Worm (Caenorhabditis elegans) whole organism, early embryonic: ENCODE data around the gene nfm-1.

Source experiments
- B0310.2 ChIP-seq: sonication (generic microtip); optimal IDR thresholded peaks from 2 replicates; lab custom pipeline; 2016; ENCODE audit warnings: mild to moderate bottlenecking, missing genetic modification characterization, missing compliant biosample characterization
- F13C5.2 ChIP-seq: sonication (generic microtip); optimal IDR thresholded peaks from 2 replicates; lab custom pipeline; 2017; ENCODE audit warnings: mild to moderate bottlenecking, missing genetic modification characterization, inconsistent platforms, missing compliant biosample characterization
- aly-1 ChIP-seq: sonication (generic microtip); optimal IDR thresholded peaks from 2 replicates; lab custom pipeline; 2016; ENCODE audit warnings: missing genetic modification characterization, missing compliant biosample characterization
- ama-1 ChIP-seq: fragments of 150-350 bp; optimal IDR thresholded peaks from 2 replicates; lab custom pipeline; 2014
- ceh-13 ChIP-seq: fragments of 200-800 bp; sonication (Bioruptor generic); optimal IDR thresholded peaks from 2 replicates; lab custom pipeline; 2018; ENCODE audit warnings: mild to moderate bottlenecking, missing genetic modification characterization, missing compliant biosample characterization
- ceh-36 ChIP-seq: sonication (generic microtip); optimal IDR thresholded peaks from 2 replicates; lab custom pipeline; 2016; ENCODE audit warnings: missing genetic modification characterization, inconsistent platforms, missing compliant biosample characterization
- ets-7 ChIP-seq: sonication (generic microtip); optimal IDR thresholded peaks from 2 replicates; lab custom pipeline; 2016; ENCODE audit warnings: missing genotype, missing genetic modification characterization, missing compliant biosample characterization
- flt-1 ChIP-seq: fragments of 200-800 bp; sonication (Bioruptor generic); IDR thresholded peaks from 2 replicates; pipeline ENCODE4 v1.3.6; 2022; ENCODE audit warnings: missing genetic modification characterization, missing compliant biosample characterization
- hmbx-1 ChIP-seq: sonication (generic microtip); optimal IDR thresholded peaks from 2 replicates; lab custom pipeline; 2016; ENCODE audit warnings: mild to moderate bottlenecking, missing genetic modification characterization, missing compliant biosample characterization
- hmg-4 ChIP-seq: fragments of 200-800 bp; sonication (Bioruptor generic); optimal IDR thresholded peaks from 2 replicates; lab custom pipeline; 2018; ENCODE audit warnings: mild to moderate bottlenecking, missing genetic modification characterization, missing compliant biosample characterization
- hnd-1 ChIP-seq: sonication (generic microtip); optimal IDR thresholded peaks from 2 replicates; lab custom pipeline; 2016; ENCODE audit warnings: missing genetic modification characterization, missing compliant biosample characterization
- pes-1 ChIP-seq: fragments of 200-800 bp; sonication (Bioruptor generic); IDR thresholded peaks from 2 replicates; pipeline ENCODE4 v1.3.6; 2022; ENCODE audit warnings: missing genetic modification reagents, missing genetic modification characterization, missing compliant biosample characterization
- scrt-1 ChIP-seq: fragments of 200-800 bp; sonication (Bioruptor generic); IDR thresholded peaks from 2 replicates; pipeline ENCODE4 v1.3.6; 2022; ENCODE audit warnings: missing genetic modification characterization, missing compliant biosample characterization
- sea-1 ChIP-seq: fragments of 200-800 bp; sonication (Bioruptor generic); conservative IDR thresholded peaks from 2 replicates; pipeline ENCODE4 v1.3.6; 2022; ENCODE audit warnings: missing genetic modification characterization, missing compliant biosample characterization
- tbx-11 ChIP-seq: fragments of 200-800 bp; sonication (Bioruptor generic); IDR thresholded peaks from 2 replicates; pipeline ENCODE4 v1.3.6; 2022; ENCODE audit warnings: missing genetic modification characterization, missing compliant biosample characterization
- tbx-37 ChIP-seq: fragments of 200-800 bp; sonication (Bioruptor generic); conservative IDR thresholded peaks from 2 replicates; pipeline ENCODE4 v1.3.6; 2022; ENCODE audit warnings: missing genetic modification reagents, missing genetic modification characterization, missing compliant biosample characterization
- tra-4 ChIP-seq: sonication (generic microtip); optimal IDR thresholded peaks from 2 replicates; lab custom pipeline; 2017; ENCODE audit warnings: missing genetic modification characterization, missing compliant biosample characterization

The nfm-1 gene

DNA sequence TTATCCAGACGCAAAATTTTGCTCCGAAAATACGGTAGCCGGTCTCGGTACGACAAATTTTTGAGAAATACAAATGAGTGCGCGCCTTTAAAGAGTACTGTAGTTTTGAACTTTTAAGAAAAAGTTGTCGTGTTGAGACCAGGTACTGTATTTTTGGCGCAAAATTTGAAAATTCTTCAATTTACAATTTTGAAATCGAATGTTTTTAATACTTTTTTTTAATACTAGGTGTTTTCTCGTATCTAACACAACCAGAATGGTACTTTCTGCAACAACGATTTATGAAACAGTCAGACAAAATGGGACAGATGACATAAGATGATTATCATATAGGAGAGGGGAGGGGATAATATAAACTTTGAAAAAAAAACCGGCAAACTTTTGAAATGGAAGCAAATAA is 36.5 kb downstream of the nfm-1 start:
- TF ChIP-seq B0310.2 (tag; lab: Kevin White, UChicago): no peak
- TF ChIP-seq hnd-1 (tag; lab: Kevin White, UChicago): no peak
- TF ChIP-seq hmg-4 (GFP tag; lab: Kevin White, UChicago): no peak
- TF ChIP-seq hmbx-1 (tag; lab: Kevin White, UChicago): no peak
- TF ChIP-seq ceh-36 (tag; lab: Kevin White, UChicago): no peak
- no peak for TF ChIP-seq ceh-13 (GFP tag; lab: Kevin White, UChicago)
- no peak for TF ChIP-seq flt-1 (GFP tag; lab: Robert Waterston, UW)
- no peak for TF ChIP-seq F13C5.2 (tag; lab: Kevin White, UChicago)
- no peak for TF ChIP-seq tbx-11 (GFP tag; lab: Robert Waterston, UW)
- TF ChIP-seq tra-4: no peak
- no peak for TF ChIP-seq sea-1 (GFP tag; lab: Robert Waterston, UW)
- TF ChIP-seq tbx-37 (GFP tag; lab: Robert Waterston, UW): no peak
- TF ChIP-seq ets-7 (tag; lab: Kevin White, UChicago): no peak
- no peak for TF ChIP-seq ama-1 (lab: Kevin White, UChicago)
- TF ChIP-seq aly-1 (tag; lab: Kevin White, UChicago): no peak
- no peak for TF ChIP-seq pes-1 (GFP tag; lab: Robert Waterston, UW)
- no peak for TF ChIP-seq scrt-1 (GFP tag; lab: Robert Waterston, UW)

DNA sequence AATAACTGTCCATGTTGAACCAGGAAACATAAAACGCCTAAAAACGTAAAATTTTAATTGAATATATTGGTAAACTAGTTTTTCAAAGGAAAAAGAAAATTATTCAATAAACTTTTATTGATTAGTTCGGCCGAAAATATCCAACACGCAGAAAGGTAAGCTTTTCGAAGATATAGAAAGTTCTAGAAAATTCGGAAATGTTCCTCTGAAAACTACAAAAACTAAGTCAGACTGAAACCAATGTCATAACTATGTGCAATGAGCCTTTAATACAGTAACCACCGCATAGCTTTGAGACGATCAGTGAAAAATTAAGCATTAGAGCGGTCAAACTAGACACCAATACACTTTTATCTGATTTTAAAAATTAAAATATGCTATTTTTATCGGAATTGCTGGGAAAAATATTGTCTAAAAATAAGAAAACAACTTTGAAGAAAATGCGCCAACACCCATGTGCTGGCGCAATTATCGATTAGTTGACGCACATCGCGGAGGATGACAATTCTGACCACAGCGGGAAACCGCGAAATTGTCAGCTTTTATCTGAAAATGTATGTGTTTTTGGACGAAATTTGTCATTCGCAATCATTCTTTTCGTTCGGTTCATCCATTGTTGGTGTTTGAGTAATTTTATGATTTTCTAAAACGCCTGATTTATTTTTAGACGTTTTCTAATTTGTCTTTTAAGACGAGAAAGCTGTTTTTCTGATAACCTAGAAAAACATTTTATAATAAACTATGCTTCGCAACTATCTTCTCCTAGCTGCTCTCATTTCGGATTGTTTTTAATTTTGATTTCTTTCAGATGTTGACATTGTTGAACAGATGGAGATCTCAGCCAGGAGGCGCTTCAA is 39.4 kb downstream of the nfm-1 start, which contains the start of the genes C23G10.7 and rpn-2:
Gene C23G10.7 (minus strand): TSS at position 37 of the 857 bp plus-strand sequence.
Gene rpn-2 (plus strand): TSS at position 807 of the 857 bp plus-strand sequence.
- TF ChIP-seq pes-1 (GFP tag; lab: Robert Waterston, UW) (no peak), flt-1 (GFP tag; lab: Robert Waterston, UW) (no peak), F13C5.2 (tag; lab: Kevin White, UChicago) (peak; percentile 2), scrt-1 (GFP tag; lab: Robert Waterston, UW) (0 out of 2 replicates have a peak, but pooled peaks have one; percentile 17), hnd-1 (tag; lab: Kevin White, UChicago) (no peak), tra-4 (no peak), hmbx-1 (tag; lab: Kevin White, UChicago) (no peak), ets-7 (tag; lab: Kevin White, UChicago) (no peak)

DNA sequence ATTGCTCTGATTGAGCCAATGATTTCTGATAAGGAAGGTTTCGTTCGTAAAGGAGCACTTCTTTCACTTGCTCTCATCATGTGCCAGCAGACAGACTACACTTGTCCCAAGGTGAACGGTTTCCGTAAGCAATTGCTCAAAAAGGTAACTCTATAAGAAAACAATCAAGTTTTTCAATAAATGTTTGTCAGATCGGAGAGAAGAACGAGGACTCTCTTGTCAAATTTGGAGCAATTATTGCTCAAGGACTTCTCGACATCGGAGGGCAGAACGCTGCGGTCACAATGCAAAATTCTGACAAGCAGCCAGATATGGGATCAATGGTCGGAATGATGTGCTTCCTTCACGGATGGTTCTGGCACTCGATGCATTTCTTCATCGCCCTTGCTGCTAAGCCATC is 42.1 kb downstream of the nfm-1 start:
- TF ChIP-seq hmbx-1 (tag; lab: Kevin White, UChicago) (no peak), B0310.2 (tag; lab: Kevin White, UChicago) (no peak), F13C5.2 (tag; lab: Kevin White, UChicago) (no peak), ceh-13 (GFP tag; lab: Kevin White, UChicago) (no peak)

DNA sequence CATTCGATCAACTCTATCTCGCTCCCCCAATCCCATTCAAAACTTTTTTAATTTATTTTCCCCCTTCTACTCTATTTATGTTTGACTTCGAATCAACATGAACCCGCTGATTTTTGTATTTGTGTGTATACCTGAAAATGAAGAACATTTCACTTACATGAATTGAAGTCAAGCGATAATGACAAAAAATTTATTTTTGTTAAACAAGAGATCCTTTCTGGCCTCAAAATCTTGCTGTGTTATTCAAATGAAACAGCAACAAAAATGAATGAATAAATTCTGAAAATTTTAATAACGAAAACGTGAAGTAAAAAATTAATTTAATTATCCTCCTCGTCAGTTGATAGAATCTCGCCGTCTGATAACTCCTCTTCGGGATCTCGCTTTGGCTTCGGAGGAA is 43.2 kb downstream of the nfm-1 start:
- no peak for TF ChIP-seq F13C5.2 (tag; lab: Kevin White, UChicago)
- TF ChIP-seq ceh-13 (GFP tag; lab: Kevin White, UChicago): no peak
- no peak for TF ChIP-seq hmbx-1 (tag; lab: Kevin White, UChicago)
- no peak for TF ChIP-seq tbx-11 (GFP tag; lab: Robert Waterston, UW)
- no peak for TF ChIP-seq tbx-37 (GFP tag; lab: Robert Waterston, UW)
- TF ChIP-seq scrt-1 (GFP tag; lab: Robert Waterston, UW): no peak
- no peak for TF ChIP-seq pes-1 (GFP tag; lab: Robert Waterston, UW)
- no peak for TF ChIP-seq tra-4
- no peak for TF ChIP-seq aly-1 (tag; lab: Kevin White, UChicago)
- no peak for TF ChIP-seq ceh-36 (tag; lab: Kevin White, UChicago)
- no peak for TF ChIP-seq flt-1 (GFP tag; lab: Robert Waterston, UW)
- no peak for TF ChIP-seq sea-1 (GFP tag; lab: Robert Waterston, UW)
- TF ChIP-seq ama-1 (lab: Kevin White, UChicago): no peak

DNA sequence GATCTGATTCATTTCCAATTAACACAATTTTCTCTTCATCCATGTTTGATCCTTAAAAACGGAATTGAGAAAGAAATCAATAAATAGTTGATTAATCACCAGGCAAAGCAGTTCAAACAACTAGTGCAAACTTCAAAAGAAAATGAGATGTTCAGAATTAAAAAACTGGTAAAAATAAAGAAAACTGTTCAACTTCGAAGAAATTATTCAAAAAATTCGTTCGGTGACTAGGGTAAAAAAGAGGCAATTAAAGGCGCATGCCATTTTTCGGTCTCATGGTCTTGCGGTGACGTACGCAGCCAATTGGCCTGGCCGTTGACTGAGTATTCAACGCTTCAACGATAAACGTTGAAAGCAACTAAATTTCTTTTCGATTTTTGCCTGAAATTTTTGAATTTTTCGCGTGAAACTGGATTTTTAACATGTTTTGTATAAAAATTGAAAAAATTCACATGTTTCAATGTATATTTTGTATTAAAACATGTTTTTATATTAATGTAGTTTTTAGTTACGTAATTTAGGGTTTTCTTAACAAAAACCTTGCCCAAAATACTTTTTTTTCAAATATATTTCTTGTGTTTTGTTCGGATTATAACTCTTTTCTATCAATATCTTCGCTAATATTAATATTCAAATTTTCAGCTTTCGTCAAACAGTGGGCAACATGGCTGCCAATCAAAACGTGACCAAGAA is 47.1 kb downstream of the nfm-1 start, which contains the start of the genes sna-3 and rps-3:
Gene sna-3 (minus strand): TSS at position 51 of the 693 bp plus-strand sequence.
Gene rps-3 (plus strand): TSS at position 643 of the 693 bp plus-strand sequence.
- TF ChIP-seq hmbx-1 (tag; lab: Kevin White, UChicago): no peak
- TF ChIP-seq ama-1 (lab: Kevin White, UChicago): no peak
- TF ChIP-seq pes-1 (GFP tag; lab: Robert Waterston, UW): no peak
- no peak for TF ChIP-seq ceh-36 (tag; lab: Kevin White, UChicago)
- peak; percentile 10 for TF ChIP-seq F13C5.2 (tag; lab: Kevin White, UChicago)
- TF ChIP-seq hnd-1 (tag; lab: Kevin White, UChicago): no peak
- no peak for TF ChIP-seq aly-1 (tag; lab: Kevin White, UChicago)
- no peak for TF ChIP-seq tbx-11 (GFP tag; lab: Robert Waterston, UW)

DNA sequence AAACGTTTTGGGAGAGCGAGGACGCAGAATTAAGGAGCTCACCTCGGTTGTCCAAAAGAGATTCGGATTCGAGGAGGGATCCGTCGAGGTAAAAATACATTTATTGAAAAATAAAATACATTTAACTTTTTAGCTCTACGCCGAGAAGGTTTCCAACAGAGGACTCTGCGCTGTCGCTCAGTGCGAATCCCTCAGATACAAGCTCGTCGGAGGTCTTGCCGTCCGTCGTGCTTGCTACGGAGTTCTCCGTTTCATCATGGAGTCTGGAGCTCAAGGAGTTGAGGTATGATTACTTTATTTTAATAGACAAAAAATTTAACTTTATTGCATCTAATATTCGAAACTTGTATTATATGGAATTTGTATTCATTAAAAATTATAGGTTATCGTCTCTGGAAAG is 47.8 kb downstream of the nfm-1 start:
- TF ChIP-seq hmbx-1 (tag; lab: Kevin White, UChicago): no peak
- TF ChIP-seq pes-1 (GFP tag; lab: Robert Waterston, UW): no peak
- TF ChIP-seq scrt-1 (GFP tag; lab: Robert Waterston, UW): no peak
- no peak for TF ChIP-seq ceh-13 (GFP tag; lab: Kevin White, UChicago)
- no peak for TF ChIP-seq ama-1 (lab: Kevin White, UChicago)
- TF ChIP-seq ceh-36 (tag; lab: Kevin White, UChicago): no peak
- no peak for TF ChIP-seq tbx-11 (GFP tag; lab: Robert Waterston, UW)
- TF ChIP-seq hnd-1 (tag; lab: Kevin White, UChicago): no peak
- TF ChIP-seq aly-1 (tag; lab: Kevin White, UChicago): no peak
